Worm (Caenorhabditis elegans) whole organism, late embryonic: ENCODE measurements around the gene nprt-1.
A peak's percentile ranks its signal among the peaks of the same experiment; 100 is the strongest.

Experiments
- F13H6.1 ChIP-seq: sonication (generic microtip); optimal IDR thresholded peaks from 2 replicates; lab custom pipeline; 2016; ENCODE audit warnings: missing genetic modification characterization, missing compliant biosample characterization
- T23F11.4 ChIP-seq: fragments of 200-800 bp; sonication (Bioruptor generic); optimal IDR thresholded peaks from 2 replicates; lab custom pipeline; 2018; ENCODE audit warnings: mild to moderate bottlenecking, missing genetic modification characterization, missing compliant biosample characterization
- ahr-1 ChIP-seq: sonication (generic microtip); optimal IDR thresholded peaks from 2 replicates; lab custom pipeline; 2016; ENCODE audit warnings: missing genetic modification characterization, missing compliant biosample characterization
- ama-1 ChIP-seq: fragments of 150-350 bp; optimal IDR thresholded peaks from 2 replicates; lab custom pipeline; 2014
- ceh-18 ChIP-seq: sonication (generic microtip); optimal IDR thresholded peaks from 2 replicates; lab custom pipeline; 2016; ENCODE audit warnings: missing genetic modification characterization, missing compliant biosample characterization
- ceh-19 ChIP-seq: fragments of 200-800 bp; sonication (Bioruptor generic); optimal IDR thresholded peaks from 2 replicates; lab custom pipeline; 2018; ENCODE audit warnings: mild to moderate bottlenecking, missing genetic modification characterization, missing compliant biosample characterization
- ceh-22 ChIP-seq: sonication (generic microtip); optimal IDR thresholded peaks from 2 replicates; lab custom pipeline; 2017; ENCODE audit warnings: missing biosample characterization, missing genetic modification characterization
- ceh-30 ChIP-seq: fragments of 150-350 bp; optimal IDR thresholded peaks from 2 replicates; lab custom pipeline; 2014; ENCODE audit warnings: missing biosample characterization, missing genetic modification characterization
- ceh-31 ChIP-seq: sonication (generic microtip); optimal IDR thresholded peaks from 2 replicates; lab custom pipeline; 2016; ENCODE audit warnings: missing genetic modification characterization, missing compliant biosample characterization
- ceh-45 ChIP-seq: fragments of 200-800 bp; sonication (Bioruptor generic); IDR thresholded peaks from 2 replicates; pipeline ENCODE4 v1.3.6; 2022; ENCODE audit warnings: missing genetic modification reagents, missing genetic modification characterization, missing compliant biosample characterization
- dmd-4 ChIP-seq: sonication (generic microtip); optimal IDR thresholded peaks from 2 replicates; lab custom pipeline; 2016; ENCODE audit warnings: borderline replicate concordance, missing genetic modification characterization, missing compliant biosample characterization
- elt-2 ChIP-seq: sonication (generic microtip); optimal IDR thresholded peaks from 2 replicates; lab custom pipeline; 2016; ENCODE audit warnings: missing genetic modification reagents, missing genetic modification characterization, missing compliant biosample characterization
- ets-4 ChIP-seq: sonication (generic microtip); optimal IDR thresholded peaks from 2 replicates; lab custom pipeline; 2016; ENCODE audit warnings: missing genetic modification characterization, missing compliant biosample characterization
- eyg-1 ChIP-seq: sonication (generic microtip); optimal IDR thresholded peaks from 2 replicates; lab custom pipeline; 2016; ENCODE audit warnings: missing genotype, missing genetic modification characterization, missing compliant biosample characterization
- fkh-6 ChIP-seq: sonication (generic microtip); optimal IDR thresholded peaks from 2 replicates; lab custom pipeline; 2016; ENCODE audit warnings: missing genetic modification characterization, missing compliant biosample characterization
- gmeb-2 ChIP-seq: sonication (generic microtip); optimal IDR thresholded peaks from 2 replicates; lab custom pipeline; 2016; ENCODE audit warnings: missing genetic modification characterization, inconsistent platforms, missing compliant biosample characterization
- hlh-6 ChIP-seq: sonication (generic microtip); optimal IDR thresholded peaks from 2 replicates; lab custom pipeline; 2016; ENCODE audit warnings: missing genotype, missing genetic modification characterization, missing compliant biosample characterization
- lim-6 ChIP-seq: sonication (generic microtip); optimal IDR thresholded peaks from 2 replicates; lab custom pipeline; 2016; ENCODE audit warnings: missing genetic modification characterization, missing compliant biosample characterization
- mec-3 ChIP-seq: sonication (generic microtip); optimal IDR thresholded peaks from 2 replicates; lab custom pipeline; 2016; ENCODE audit warnings: borderline replicate concordance, missing genetic modification characterization, missing compliant biosample characterization
- nfya-1 ChIP-seq: sonication (generic microtip); optimal IDR thresholded peaks from 2 replicates; lab custom pipeline; 2017; ENCODE audit warnings: missing genetic modification characterization, mild to moderate bottlenecking, missing compliant biosample characterization, antibody characterized with exemption, moderate library complexity
- nhr-232 ChIP-seq: sonication (generic microtip); optimal IDR thresholded peaks from 2 replicates; lab custom pipeline; 2016; ENCODE audit warnings: missing genetic modification characterization, missing compliant biosample characterization
- npax-4 ChIP-seq: sonication (generic microtip); optimal IDR thresholded peaks from 2 replicates; lab custom pipeline; 2016; ENCODE audit warnings: missing genetic modification characterization, missing compliant biosample characterization
- pat-9 ChIP-seq: fragments of 200-800 bp; sonication (Bioruptor generic); optimal IDR thresholded peaks from 2 replicates; lab custom pipeline; 2018; ENCODE audit warnings: mild to moderate bottlenecking, missing genetic modification characterization, moderate library complexity, missing compliant biosample characterization
- pax-1 ChIP-seq: fragments of 150-350 bp; optimal IDR thresholded peaks from 2 replicates; lab custom pipeline; 2014; ENCODE audit warnings: missing biosample characterization, missing genetic modification characterization
- pha-4 ChIP-seq: fragments of 150-350 bp; optimal IDR thresholded peaks from 2 replicates; lab custom pipeline; 2018; ENCODE audit warnings: missing biosample characterization, missing genetic modification reagents, missing genetic modification characterization
- ref-2 ChIP-seq: sonication (generic microtip); optimal IDR thresholded peaks from 2 replicates; lab custom pipeline; 2016; ENCODE audit warnings: missing genetic modification characterization, missing compliant biosample characterization
- sox-4 ChIP-seq: sonication (generic microtip); optimal IDR thresholded peaks from 2 replicates; lab custom pipeline; 2017; ENCODE audit warnings: mild to moderate bottlenecking, missing genetic modification characterization, inconsistent platforms, missing compliant biosample characterization
- unc-3 ChIP-seq, 2 experiments: fragments of 200-800 bp in 1 of 2; sonication (Bioruptor generic) in 1 of 2; sonication (generic microtip) in 1 of 2; conservative IDR thresholded peaks in 1 of 2; optimal IDR thresholded peaks in 1 of 2; 2 replicates each; pipeline versions ENCODE4 v1.3.6 to Lab custom; 2016 to 2022; ENCODE audit warnings: missing compliant biosample characterization in 2 of 2, missing genetic modification characterization in 2 of 2, missing genetic modification reagents in 1 of 2
- unc-55 ChIP-seq: sonication (generic microtip); optimal IDR thresholded peaks from 2 replicates; lab custom pipeline; 2017; ENCODE audit warnings: missing biosample characterization, missing genetic modification reagents, missing genetic modification characterization
- unc-86 ChIP-seq: sonication (generic microtip); optimal IDR thresholded peaks from 2 replicates; lab custom pipeline; 2016; ENCODE audit warnings: missing genetic modification characterization, missing compliant biosample characterization
- zip-5 ChIP-seq: sonication (generic microtip); optimal IDR thresholded peaks from 2 replicates; lab custom pipeline; 2016; ENCODE audit warnings: missing genetic modification characterization, missing compliant biosample characterization
- ztf-16 ChIP-seq: sonication (generic microtip); optimal IDR thresholded peaks from 2 replicates; lab custom pipeline; 2017; ENCODE audit warnings: missing genetic modification characterization, missing compliant biosample characterization

nprt-1 gene

ce11 chrIV:2892395-2892786 lies 2.1 kb upstream of the nprt-1 start, which contains the start of gene Y54G2A.18:
Gene Y54G2A.18, minus strand, starts transcription at chrIV:2892495.
- TF ChIP-seq ceh-18 (tag; lab: Kevin White, UChicago) (no peak), nfya-1 (tag; lab: Kevin White, UChicago) (no peak), pat-9 (no peak), gmeb-2 (tag; lab: Kevin White, UChicago) (no peak), pha-4 (tag; lab: Kevin White, UChicago) (no peak), eyg-1 (tag; lab: Kevin White, UChicago) (no peak), zip-5 (tag; lab: Kevin White, UChicago) (no peak), ceh-31 (no peak), dmd-4 (tag; lab: Kevin White, UChicago) (no peak), ceh-19 (GFP tag; lab: Kevin White, UChicago) (no peak), ceh-45 (GFP tag; lab: Robert Waterston, UW) (no peak), ceh-22 (tag; lab: Kevin White, UChicago) (no peak), F13H6.1 (tag; lab: Kevin White, UChicago) (no peak), hlh-6 (tag; lab: Kevin White, UChicago) (no peak), T23F11.4 (GFP tag; lab: Kevin White, UChicago) (no peak), lim-6 (tag; lab: Kevin White, UChicago) (no peak)

ce11 chrIV:2891535-2892233 lies 1.4 kb upstream of the nprt-1 start:
- peak; percentile 47 for TF ChIP-seq dmd-4 (tag; lab: Kevin White, UChicago)
- no peak for TF ChIP-seq elt-2 (tag; lab: Kevin White, UChicago)
- peak; percentile 42 for TF ChIP-seq ref-2 (tag; lab: Kevin White, UChicago)
- no peak for TF ChIP-seq ceh-31

ce11 chrIV:2888496-2889101 lies 1.7 kb downstream of the nprt-1 start:
- TF ChIP-seq ref-2 (tag; lab: Kevin White, UChicago) (peak; percentile 7), ceh-18 (tag; lab: Kevin White, UChicago) (no peak)

ce11 chrIV:2887245-2887644 lies 3.0 kb downstream of the nprt-1 start:
- TF ChIP-seq unc-86 (tag; lab: Kevin White, UChicago) (no peak), ahr-1 (tag; lab: Kevin White, UChicago) (no peak), ceh-30 (no peak), mec-3 (tag; lab: Kevin White, UChicago) (peak; percentile 13)

- TF ChIP-seq fkh-6 (tag; lab: Kevin White, UChicago) (no peak), nfya-1 (tag; lab: Kevin White, UChicago) (peak; percentile 64)
- TF ChIP-seq, all 69 proteins: peak for 1
Measured at ce11 chrIV:2886655-2887054, 3.6 kb downstream of the nprt-1 start, which contains the start of gene dml-1. Gene dml-1, plus strand, starts transcription at chrIV:2886955.

ce11 chrIV:2885260-2885659 lies 5.0 kb downstream of the nprt-1 start:
- TF ChIP-seq unc-55 (GFP tag; lab: Kevin White, UChicago) (peak; percentile 20), sox-4 (tag; lab: Kevin White, UChicago) (no peak)

- no peak for TF ChIP-seq pat-9
- TF ChIP-seq pax-1 = no peak
- no peak for TF ChIP-seq unc-3 (GFP tag; conservative IDR thresholded peaks at IDR 0.05; lab: Robert Waterston, UW)
- no peak for TF ChIP-seq unc-3 (tag; optimal IDR thresholded peaks at IDR 0.05; lab: Kevin White, UChicago)
- TF ChIP-seq ztf-16 (tag; lab: Kevin White, UChicago) = no peak
- no peak for TF ChIP-seq nhr-232 (tag; lab: Kevin White, UChicago)
- no peak for TF ChIP-seq ceh-30
- no peak for TF ChIP-seq dmd-4 (tag; lab: Kevin White, UChicago)
- TF ChIP-seq ama-1 (lab: Kevin White, UChicago) = no peak
- TF ChIP-seq unc-86 (tag; lab: Kevin White, UChicago) = no peak
- no peak for TF ChIP-seq npax-4 (tag; lab: Kevin White, UChicago)
- TF ChIP-seq unc-55 (GFP tag; lab: Kevin White, UChicago) = no peak
- TF ChIP-seq ceh-45 (GFP tag; lab: Robert Waterston, UW) = no peak
- TF ChIP-seq pha-4 (tag; lab: Kevin White, UChicago) = no peak
- no peak for TF ChIP-seq ets-4 (tag; lab: Kevin White, UChicago)
- TF ChIP-seq fkh-6 (tag; lab: Kevin White, UChicago) = no peak
Measured at ce11 chrIV:2864743-2865142, 25.5 kb downstream of the nprt-1 start, which contains the start of gene Y54G2A.16. Gene Y54G2A.16, minus strand, starts transcription at chrIV:2864843.
